Fruit fly (Drosophila melanogaster) whole organism, embryonic: ENCODE data around the gene CG14286.

Experiments
- Abd-B ChIP-seq: fragments of 200-800 bp; sonication (Bioruptor generic); optimal IDR thresholded peaks from 2 replicates; lab custom pipeline; 2018; ENCODE audit warnings: missing biosample characterization, mild to moderate bottlenecking, missing genetic modification characterization, moderate library complexity
- Bteb2 ChIP-seq: fragments of 200-800 bp; sonication (Bioruptor generic); optimal IDR thresholded peaks from 2 replicates; lab custom pipeline; 2016; ENCODE audit warnings: missing biosample characterization, missing genetic modification characterization
- C15 ChIP-seq: fragments of 200-800 bp; sonication (Bioruptor generic); IDR thresholded peaks from 3 replicates; pipeline ENCODE4 v1.3.6; 2022; ENCODE audit warnings: missing biosample characterization, missing genetic modification characterization
- CG10267 ChIP-seq: fragments of 200-800 bp; sonication (Bioruptor generic); optimal IDR thresholded peaks from 2 replicates; lab custom pipeline; 2018; ENCODE audit warnings: missing biosample characterization, mild to moderate bottlenecking, missing genetic modification characterization, moderate library complexity
- CG11247 ChIP-seq: fragments of 200-800 bp; sonication (Bioruptor generic); IDR thresholded peaks from 2 replicates; pipeline ENCODE4 v1.3.6; 2022; ENCODE audit warnings: missing biosample characterization, missing genetic modification characterization
- CG12391 ChIP-seq: fragments of 200-800 bp; sonication (Bioruptor generic); optimal IDR thresholded peaks from 3 replicates; lab custom pipeline; 2018; ENCODE audit warnings: missing biosample characterization, mild to moderate bottlenecking, missing genetic modification characterization, moderate library complexity
- CG12659 ChIP-seq: fragments of 200-800 bp; sonication (Bioruptor generic); optimal IDR thresholded peaks from 3 replicates; lab custom pipeline; 2017; ENCODE audit warnings: mild to moderate bottlenecking, missing biosample characterization, missing genetic modification reagents, missing genetic modification characterization
- CG13287 ChIP-seq: fragments of 200-800 bp; sonication (Bioruptor generic); IDR thresholded peaks from 2 replicates; pipeline ENCODE4 v1.3.6; 2022; ENCODE audit warnings: missing biosample characterization, missing genetic modification characterization; ENCODE audit not compliant: partially characterized antibody
- CG16813 ChIP-seq: fragments of 200-800 bp; sonication (Bioruptor generic); IDR thresholded peaks from 3 replicates; pipeline ENCODE4 v1.3.6; 2022; ENCODE audit warnings: missing biosample characterization, missing genetic modification characterization; ENCODE audit not compliant: partially characterized antibody
- CG17385 ChIP-seq: fragments of 200-800 bp; sonication (Bioruptor generic); optimal IDR thresholded peaks from 3 replicates; lab custom pipeline; 2018; ENCODE audit warnings: missing biosample characterization, mild to moderate bottlenecking, missing genetic modification characterization
- CG18011 ChIP-seq: fragments of 200-800 bp; sonication (Bioruptor generic); optimal IDR thresholded peaks from 2 replicates; lab custom pipeline; 2017; ENCODE audit warnings: missing biosample characterization, missing genetic modification characterization, mild to moderate bottlenecking, moderate library complexity, missing genotype
- CG18764 ChIP-seq: fragments of 200-800 bp; sonication (Bioruptor generic); optimal IDR thresholded peaks from 3 replicates; lab custom pipeline; 2016; ENCODE audit warnings: missing biosample characterization, missing genetic modification characterization
- CG2199 ChIP-seq: fragments of 200-800 bp; sonication (Bioruptor generic); IDR thresholded peaks from 3 replicates; pipeline ENCODE4 v1.3.6; 2022; ENCODE audit warnings: missing biosample characterization, missing genetic modification characterization
- CG2202 ChIP-seq: fragments of 200-800 bp; sonication (Bioruptor generic); optimal IDR thresholded peaks from 2 replicates; lab custom pipeline; 2018; ENCODE audit warnings: missing biosample characterization, mild to moderate bottlenecking, missing genetic modification characterization
- CG2875 ChIP-seq: fragments of 200-800 bp; sonication (Bioruptor generic); optimal IDR thresholded peaks from 2 replicates; lab custom pipeline; 2017; ENCODE audit warnings: missing biosample characterization, mild to moderate bottlenecking, missing genetic modification characterization, missing genetic modification reagents
- CG30403 ChIP-seq: fragments of 200-800 bp; sonication (Bioruptor generic); optimal IDR thresholded peaks from 3 replicates; lab custom pipeline; 2016; ENCODE audit warnings: missing biosample characterization, missing genetic modification characterization
- CG33213 ChIP-seq: fragments of 200-800 bp; sonication (Bioruptor generic); optimal IDR thresholded peaks from 3 replicates; lab custom pipeline; 2016; ENCODE audit warnings: missing biosample characterization, missing genetic modification characterization
- CG42726 ChIP-seq: fragments of 200-800 bp; sonication (Bioruptor generic); IDR thresholded peaks from 2 replicates; pipeline ENCODE4 v1.3.6; 2022; ENCODE audit warnings: missing biosample characterization, missing genetic modification characterization; ENCODE audit not compliant: partially characterized antibody
- CG43689 ChIP-seq: fragments of 200-800 bp; sonication (Bioruptor generic); IDR thresholded peaks from 2 replicates; pipeline ENCODE4 v1.3.6; 2022; ENCODE audit warnings: missing biosample characterization, missing genetic modification characterization
- CG4404 ChIP-seq: fragments of 200-800 bp; sonication (Bioruptor generic); IDR thresholded peaks from 2 replicates; pipeline ENCODE4 v1.3.6; 2022; ENCODE audit warnings: missing biosample characterization, missing genetic modification characterization
- CG6854 ChIP-seq: fragments of 200-800 bp; sonication (Bioruptor generic); optimal IDR thresholded peaks from 3 replicates; lab custom pipeline; 2017; ENCODE audit warnings: missing biosample characterization, mild to moderate bottlenecking, missing genetic modification characterization
- CG7839 ChIP-seq: fragments of 200-800 bp; sonication (Bioruptor generic); optimal IDR thresholded peaks from 3 replicates; lab custom pipeline; 2018; ENCODE audit warnings: missing biosample characterization, mild to moderate bottlenecking, missing genetic modification characterization, moderate library complexity
- CG7963 ChIP-seq: fragments of 200-800 bp; sonication (Bioruptor generic); IDR thresholded peaks from 3 replicates; pipeline ENCODE4 v1.3.6; 2022; ENCODE audit warnings: missing biosample characterization, missing genetic modification characterization; ENCODE audit not compliant: partially characterized antibody
- CG8359 ChIP-seq: fragments of 200-800 bp; sonication (Bioruptor generic); optimal IDR thresholded peaks from 2 replicates; lab custom pipeline; 2017; ENCODE audit warnings: missing biosample characterization, mild to moderate bottlenecking, missing genetic modification characterization, borderline replicate concordance
- CG9215 ChIP-seq: fragments of 200-800 bp; sonication (Bioruptor generic); IDR thresholded peaks from 2 replicates; pipeline ENCODE4 v1.3.6; 2022; ENCODE audit warnings: missing biosample characterization, missing genetic modification characterization
- Camta ChIP-seq: fragments of 200-800 bp; sonication (Bioruptor generic); optimal IDR thresholded peaks from 2 replicates; lab custom pipeline; 2016; ENCODE audit warnings: missing biosample characterization, missing genetic modification characterization
- CoRest ChIP-seq: fragments of 200-800 bp; sonication (Bioruptor generic); optimal IDR thresholded peaks from 3 replicates; lab custom pipeline; 2018; ENCODE audit warnings: missing biosample characterization, mild to moderate bottlenecking, missing genetic modification characterization, moderate library complexity
- D19B ChIP-seq: fragments of 200-800 bp; sonication (Bioruptor generic); optimal IDR thresholded peaks from 2 replicates; lab custom pipeline; 2017; ENCODE audit warnings: missing biosample characterization, mild to moderate bottlenecking, missing genetic modification characterization
- Dp ChIP-seq: fragments of 200-800 bp; sonication (Bioruptor generic); optimal IDR thresholded peaks from 2 replicates; lab custom pipeline; 2018; ENCODE audit warnings: missing biosample characterization, mild to moderate bottlenecking, missing genetic modification characterization, moderate library complexity
- Fer2 ChIP-seq: fragments of 200-800 bp; sonication (Bioruptor generic); optimal IDR thresholded peaks from 2 replicates; lab custom pipeline; 2018; ENCODE audit warnings: missing biosample characterization, mild to moderate bottlenecking, missing genetic modification characterization, moderate library complexity
- H15 ChIP-seq: fragments of 200-800 bp; sonication (Bioruptor generic); IDR thresholded peaks from 3 replicates; pipeline ENCODE4 v1.3.6; 2022; ENCODE audit warnings: missing biosample characterization, missing genetic modification characterization
- HHEX ChIP-seq: fragments of 200-800 bp; sonication (Bioruptor generic); optimal IDR thresholded peaks from 3 replicates; lab custom pipeline; 2017; ENCODE audit warnings: missing biosample characterization, mild to moderate bottlenecking, missing genetic modification characterization, missing genetic modification reagents
- Hmx ChIP-seq: fragments of 200-800 bp; sonication (Bioruptor generic); optimal IDR thresholded peaks from 2 replicates; lab custom pipeline; 2016; ENCODE audit warnings: missing biosample characterization, missing genetic modification characterization
- Mes4 ChIP-seq: fragments of 200-800 bp; sonication (Bioruptor generic); optimal IDR thresholded peaks from 2 replicates; lab custom pipeline; 2016; ENCODE audit warnings: missing biosample characterization, missing genetic modification characterization
- PHDP ChIP-seq: fragments of 200-800 bp; sonication (Bioruptor generic); optimal IDR thresholded peaks from 3 replicates; lab custom pipeline; 2018; ENCODE audit warnings: missing biosample characterization, mild to moderate bottlenecking, missing genetic modification characterization, moderate library complexity
- Rx ChIP-seq: fragments of 200-800 bp; sonication (Bioruptor generic); IDR thresholded peaks from 2 replicates; pipeline ENCODE4 v1.3.6; 2022; ENCODE audit warnings: missing biosample characterization, missing genetic modification characterization
- Side ChIP-seq: fragments of 200-800 bp; sonication (Bioruptor generic); optimal IDR thresholded peaks from 2 replicates; lab custom pipeline; 2016; ENCODE audit warnings: missing biosample characterization, missing genetic modification characterization
- Sin3A ChIP-seq: fragments of >200 bp; optimal IDR thresholded peaks from 2 replicates; lab custom pipeline; 2018
- Sry-β ChIP-seq: fragments of 200-800 bp; sonication (Bioruptor generic); optimal IDR thresholded peaks from 2 replicates; lab custom pipeline; 2018; ENCODE audit warnings: missing biosample characterization, mild to moderate bottlenecking, missing genetic modification characterization, moderate library complexity
- ewg ChIP-seq: fragments of 200-800 bp; sonication (Bioruptor generic); optimal IDR thresholded peaks from 3 replicates; lab custom pipeline; 2017; ENCODE audit warnings: mild to moderate bottlenecking, missing biosample characterization, missing genetic modification reagents, missing genetic modification characterization
- fd64A ChIP-seq: fragments of 200-800 bp; sonication (Bioruptor generic); optimal IDR thresholded peaks from 3 replicates; lab custom pipeline; 2018; ENCODE audit warnings: missing biosample characterization, mild to moderate bottlenecking, missing genetic modification characterization
- fu2 ChIP-seq: fragments of 200-800 bp; sonication (Bioruptor generic); optimal IDR thresholded peaks from 2 replicates; lab custom pipeline; 2016; ENCODE audit warnings: missing biosample characterization, missing genetic modification characterization
- gcm2 ChIP-seq: fragments of 200-800 bp; sonication (Bioruptor generic); optimal IDR thresholded peaks from 2 replicates; lab custom pipeline; 2016; ENCODE audit warnings: missing biosample characterization, missing genetic modification characterization
- maf-S ChIP-seq: fragments of 200-800 bp; sonication (Bioruptor generic); optimal IDR thresholded peaks from 2 replicates; lab custom pipeline; 2016; ENCODE audit warnings: missing biosample characterization, missing genetic modification characterization
- nmo ChIP-seq: fragments of 200-800 bp; sonication (Bioruptor generic); optimal IDR thresholded peaks from 2 replicates; lab custom pipeline; 2018; ENCODE audit warnings: missing biosample characterization, mild to moderate bottlenecking, missing genetic modification characterization, moderate library complexity
- onecut ChIP-seq: fragments of 200-800 bp; sonication (Bioruptor generic); IDR thresholded peaks from 2 replicates; pipeline ENCODE4 v1.3.6; 2022; ENCODE audit warnings: missing biosample characterization, missing genetic modification characterization
- otp ChIP-seq: fragments of 200-800 bp; sonication (Bioruptor generic); IDR thresholded peaks from 3 replicates; pipeline ENCODE4, ENCODE4 v1.3.6; 2022; ENCODE audit warnings: missing biosample characterization, missing genetic modification characterization
- schlank ChIP-seq: fragments of 200-800 bp; sonication (Bioruptor generic); optimal IDR thresholded peaks from 2 replicates; lab custom pipeline; 2018; ENCODE audit warnings: missing biosample characterization, mild to moderate bottlenecking, missing genetic modification characterization
- sens ChIP-seq: fragments of 200-800 bp; sonication (Bioruptor generic); peaks from one replicate; lab custom pipeline; 2016; ENCODE audit warnings: missing biosample characterization, missing genetic modification characterization
- stc ChIP-seq: fragments of 200-800 bp; sonication (Bioruptor generic); IDR thresholded peaks from 2 replicates; pipeline ENCODE4 v1.3.6; 2022; ENCODE audit warnings: missing biosample characterization, missing genetic modification characterization
- stwl ChIP-seq: fragments of 200-800 bp; sonication (Bioruptor generic); optimal IDR thresholded peaks from 3 replicates; lab custom pipeline; 2018; ENCODE audit warnings: missing biosample characterization, mild to moderate bottlenecking, missing genetic modification characterization, moderate library complexity
- wor ChIP-seq: fragments of 200-800 bp; sonication (Bioruptor generic); IDR thresholded peaks from 2 replicates; pipeline ENCODE4 v1.3.6; 2022; ENCODE audit warnings: missing biosample characterization, missing genetic modification characterization

The CG14286 gene

dm6 chr3R:18990514-18990913 lies 33.4 kb upstream of the CG14286 start (continued):
- TF ChIP-seq gcm2 (GFP tag; lab: Kevin White, UChicago) = no peak
- TF ChIP-seq HHEX (GFP tag; lab: Kevin White, UChicago) = no peak
- TF ChIP-seq CG12659 (GFP tag; lab: Kevin White, UChicago) = no peak
- no peak for TF ChIP-seq CG6854
- no peak for TF ChIP-seq Hmx (GFP tag; lab: Kevin White, UChicago)
- no peak for TF ChIP-seq CG2875 (GFP tag; lab: Kevin White, UChicago)
- no peak for TF ChIP-seq fd64A (GFP tag; lab: Kevin White, UChicago)
- no peak for TF ChIP-seq Abd-B
- peak; percentile 24 for TF ChIP-seq nmo
- peak; percentile 2 for TF ChIP-seq CG17385 (GFP tag; lab: Kevin White, UChicago)
- TF ChIP-seq CG8359 (GFP tag; lab: Kevin White, UChicago) = no peak
- no peak for TF ChIP-seq otp (GFP tag; lab: Robert Waterston, UW)
- TF ChIP-seq CG43689 (GFP tag; lab: Robert Waterston, UW) = no peak
- peak; percentile 20; the same call in 1 of the 2 replicates for TF ChIP-seq stc (GFP tag; lab: Robert Waterston, UW)
- no peak for TF ChIP-seq H15 (GFP tag; lab: Robert Waterston, UW)
- TF ChIP-seq Bteb2 = no peak
- no peak for TF ChIP-seq CG33213 (GFP tag; lab: Kevin White, UChicago)
- TF ChIP-seq CG11247 (GFP tag; lab: Robert Waterston, UW) = no peak
- TF ChIP-seq Mes4 (GFP tag; lab: Kevin White, UChicago) = no peak
- no peak for TF ChIP-seq Side
- TF ChIP-seq CG12391 (tag; lab: Kevin White, UChicago) = peak; percentile 20
- no peak for TF ChIP-seq Sry-β (GFP tag; lab: Kevin White, UChicago)
- peak; percentile 28 for TF ChIP-seq CoRest (tag; lab: Kevin White, UChicago)
- peak; percentile 78 for TF ChIP-seq sens
- TF ChIP-seq C15 = no peak
- TF ChIP-seq maf-S (GFP tag; lab: Kevin White, UChicago) = no peak
- no peak for TF ChIP-seq onecut (GFP tag; lab: Robert Waterston, UW)
- TF ChIP-seq Fer2 (tag; lab: Kevin White, UChicago) = no peak
- no peak for TF ChIP-seq Rx
- TF ChIP-seq CG4404 (GFP tag; lab: Robert Waterston, UW) = no peak
- TF ChIP-seq CG13287 = no peak
- no peak for TF ChIP-seq CG18764
- no peak for TF ChIP-seq CG18011 (GFP tag; lab: Kevin White, UChicago)
- no peak for TF ChIP-seq CG7963 (GFP tag; lab: Robert Waterston, UW)
- TF ChIP-seq CG42726 (GFP tag; lab: Robert Waterston, UW) = no peak
- no peak for TF ChIP-seq fu2 (GFP tag; lab: Kevin White, UChicago)
- TF ChIP-seq CG30403 (GFP tag; lab: Kevin White, UChicago) = peak; percentile 13
- TF ChIP-seq schlank (tag; lab: Kevin White, UChicago) = no peak
- TF ChIP-seq CG7839 (tag; lab: Kevin White, UChicago) = peak; percentile 13
- TF ChIP-seq D19B (GFP tag; lab: Kevin White, UChicago) = no peak
- TF ChIP-seq CG2199 (GFP tag; lab: Robert Waterston, UW) = no peak
- no peak for TF ChIP-seq stwl (tag; lab: Kevin White, UChicago)
- TF ChIP-seq Dp (GFP tag; lab: Kevin White, UChicago) = no peak
- peak; percentile 21 for TF ChIP-seq PHDP
- TF ChIP-seq CG2202 (tag; lab: Kevin White, UChicago) = no peak
- no peak for TF ChIP-seq Camta (GFP tag; lab: Kevin White, UChicago)
- TF ChIP-seq CG10267 (tag; lab: Kevin White, UChicago) = peak; percentile 9
- TF ChIP-seq CG9215 (GFP tag; lab: Robert Waterston, UW) = no peak
- TF ChIP-seq Sin3A = no peak
- TF ChIP-seq wor = no peak
- TF ChIP-seq CG16813 (GFP tag; lab: Robert Waterston, UW) = no peak
- TF ChIP-seq ewg (GFP tag; lab: Kevin White, UChicago) = no peak
